Fruit fly (Drosophila melanogaster) whole organism, adult: ENCODE measurements around the gene CG9497.

Experiments used
- CG12768 ChIP-seq: fragments of 200-800 bp; sonication (Bioruptor generic); optimal IDR thresholded peaks from 2 replicates; lab custom pipeline; 2017; ENCODE audit warnings: missing biosample characterization, missing genetic modification characterization, mild to moderate bottlenecking, moderate library complexity, missing genetic modification reagents
- CG7101 ChIP-seq: fragments of 200-800 bp; sonication (Bioruptor generic); optimal IDR thresholded peaks from 2 replicates; lab custom pipeline; 2018; ENCODE audit warnings: missing biosample characterization, mild to moderate bottlenecking, missing genetic modification characterization, moderate library complexity
- Mnt ChIP-seq: fragments of 200-800 bp; sonication (Bioruptor generic); optimal IDR thresholded peaks from 2 replicates; lab custom pipeline; 2016; ENCODE audit warnings: missing biosample characterization, mild to moderate bottlenecking, missing genetic modification characterization
- bab1 ChIP-seq: fragments of 200-800 bp; sonication (Bioruptor generic); optimal IDR thresholded peaks from 3 replicates; lab custom pipeline; 2019; ENCODE audit warnings: missing biosample characterization, mild to moderate bottlenecking, missing genetic modification characterization, moderate library complexity
- cic ChIP-seq: fragments of 200-800 bp; sonication (Bioruptor generic); optimal IDR thresholded peaks from 2 replicates; lab custom pipeline; 2017; ENCODE audit warnings: missing biosample characterization, mild to moderate bottlenecking, missing genetic modification characterization, moderate library complexity

- TF ChIP-seq Mnt (GFP tag; lab: Kevin White, UChicago) (no peak), CG12768 (GFP tag; lab: Kevin White, UChicago) (no peak), bab1 (GFP tag; lab: Kevin White, UChicago) (no peak), CG7101 (no peak), cic (GFP tag; lab: Kevin White, UChicago) (no peak)
These were observed 29.2 kb downstream of the CG9497 start for dm6 chr2L:6319068-6319467.
